Fruit fly (Drosophila melanogaster): ENCODE data around the gene CG10098.

- TF ChIP-seq h (optimal IDR thresholded peaks at IDR 0.05) (no peak), Myc (optimal IDR thresholded peaks at IDR 0.05) (no peak)
Measured at dm6 chr3R:7117590-7117989, 6.8 kb upstream of the CG10098 start, which contains the start of gene Mlp84B.

Data from Kc167 (cell line).